Worm (Caenorhabditis elegans): Measurements from ENCODE around the gene nrx-1.

ce11 chrV:10883478-10883877, 58.7 kb downstream of the nrx-1 start, which contains the start of gene F32D8.2:
- TF ChIP-seq ztf-11 (tag; optimal IDR thresholded peaks at IDR 0.05) (no peak), dsc-1 (tag; optimal IDR thresholded peaks at IDR 0.05) (no peak), ceh-63 (GFP tag; optimal IDR thresholded peaks at IDR 0.05) (no peak), mdl-1 (tag; optimal IDR thresholded peaks at IDR 0.05) (no peak), nhr-11 (tag; optimal IDR thresholded peaks at IDR 0.05) (no peak), snu-23 (GFP tag; optimal IDR thresholded peaks at IDR 0.05) (no peak), pqm-1 (tag; optimal IDR thresholded peaks at IDR 0.05) (no peak)
